Fruit fly (Drosophila melanogaster) whole organism, wandering third instar larva: Measurements from ENCODE around the gene CG10561.

Experiments used
- Abd-B ChIP-seq: fragments of >200 bp; optimal IDR thresholded peaks from 2 replicates; lab custom pipeline; 2017; ENCODE audit warnings: missing biosample characterization, missing genetic modification characterization
- CG32264 ChIP-seq: fragments of 200-800 bp; sonication (Bioruptor generic); optimal IDR thresholded peaks from 2 replicates; lab custom pipeline; 2016; ENCODE audit warnings: missing biosample characterization, missing genetic modification characterization
- CG9705 ChIP-seq: fragments of 200-800 bp; sonication (Bioruptor generic); optimal IDR thresholded peaks from 2 replicates; lab custom pipeline; 2018; ENCODE audit warnings: missing biosample characterization, mild to moderate bottlenecking, missing genetic modification characterization
- CrebA ChIP-seq: fragments of 200-800 bp; sonication (Bioruptor generic); optimal IDR thresholded peaks from 2 replicates; lab custom pipeline; 2016; ENCODE audit warnings: missing biosample characterization, mild to moderate bottlenecking, missing genetic modification characterization, borderline replicate concordance
- Dfd ChIP-seq: fragments of >200 bp; optimal IDR thresholded peaks from 2 replicates; lab custom pipeline; 2017; ENCODE audit warnings: missing biosample characterization, missing genetic modification characterization
- Dif ChIP-seq: fragments of 200-275, 200-300 bp; sonication (Bioruptor generic); optimal IDR thresholded peaks from 2 replicates; lab custom pipeline; 2018; ENCODE audit warnings: missing biosample characterization, missing genetic modification characterization; ENCODE audit not compliant: partially characterized antibody
- GATAd ChIP-seq: sonication (Bioruptor generic); optimal IDR thresholded peaks from 2 replicates; lab custom pipeline; 2016; ENCODE audit warnings: missing biosample characterization, missing genetic modification characterization
- HLH106 ChIP-seq: fragments of 200-800 bp; optimal IDR thresholded peaks from 3 replicates; lab custom pipeline; 2019; ENCODE audit warnings: missing biosample characterization, mild to moderate bottlenecking, missing genetic modification characterization, moderate library complexity
- Hnf4 ChIP-seq: fragments of 200-800 bp; sonication (Bioruptor generic); optimal IDR thresholded peaks from 2 replicates; lab custom pipeline; 2016; ENCODE audit warnings: missing biosample characterization, mild to moderate bottlenecking, missing genetic modification characterization
- Hr78 ChIP-seq: fragments of >200 bp; optimal IDR thresholded peaks from 2 replicates; lab custom pipeline; 2017; ENCODE audit warnings: missing biosample characterization, missing genetic modification characterization
- Hr83 ChIP-seq: fragments of 200-300 bp; sonication (Bioruptor generic); optimal IDR thresholded peaks from 2 replicates; lab custom pipeline; 2016; ENCODE audit warnings: missing biosample characterization, mild to moderate bottlenecking, missing genetic modification characterization, moderate library complexity; ENCODE audit not compliant: poor library complexity, severe bottlenecking
- Jra ChIP-seq: sonication (Bioruptor generic); optimal IDR thresholded peaks from 2 replicates; lab custom pipeline; 2016; ENCODE audit warnings: missing biosample characterization, missing genetic modification characterization
- Mio ChIP-seq: sonication (Bioruptor generic); optimal IDR thresholded peaks from 2 replicates; lab custom pipeline; 2016; ENCODE audit warnings: missing biosample characterization, missing genetic modification characterization
- Myc ChIP-seq: fragments of >200 bp; optimal IDR thresholded peaks from 2 replicates; lab custom pipeline; 2017
- N ChIP-seq: fragments of >200 bp; optimal IDR thresholded peaks from 2 replicates; lab custom pipeline; 2018; ENCODE audit warnings: missing biosample characterization, missing external identifiers, missing genetic modification characterization
- OdsH ChIP-seq: fragments of 200-800 bp; sonication (Bioruptor generic); optimal IDR thresholded peaks from 2 replicates; lab custom pipeline; 2016; ENCODE audit warnings: missing biosample characterization, mild to moderate bottlenecking, missing genetic modification characterization
- Rel ChIP-seq, 2 experiments: fragments of 200-800 bp; sonication (Bioruptor generic) in 1 of 2; optimal IDR thresholded peaks; 2 replicates in 1 of 2; 3 replicates in 1 of 2; lab custom pipeline; 2016 to 2019; ENCODE audit warnings: mild to moderate bottlenecking in 2 of 2, missing biosample characterization in 2 of 2, missing genetic modification characterization in 2 of 2, moderate library complexity in 1 of 2
- Sp1 ChIP-seq: fragments of 200-800 bp; sonication (Bioruptor generic); optimal IDR thresholded peaks from 3 replicates; lab custom pipeline; 2019; ENCODE audit warnings: missing biosample characterization, mild to moderate bottlenecking, missing genetic modification characterization, moderate library complexity
- Vsx2 ChIP-seq: fragments of 200-300, 225-300 bp; sonication (Bioruptor generic); optimal IDR thresholded peaks from 2 replicates; lab custom pipeline; 2018; ENCODE audit warnings: missing biosample characterization, missing genetic modification characterization; ENCODE audit not compliant: partially characterized antibody
- br ChIP-seq: fragments of 200-800 bp; sonication (Bioruptor generic); optimal IDR thresholded peaks from 2 replicates; lab custom pipeline; 2016; ENCODE audit warnings: missing biosample characterization, missing genetic modification characterization
- brk ChIP-seq: fragments of 200-800 bp; sonication (Bioruptor generic); optimal IDR thresholded peaks from 2 replicates; lab custom pipeline; 2016; ENCODE audit warnings: missing biosample characterization, mild to moderate bottlenecking, missing genetic modification characterization
- dl ChIP-seq, 2 experiments: fragments of 175-275, 200-275 bp in 1 of 2; fragments of 200-275 bp in 1 of 2; sonication (Bioruptor generic); optimal IDR thresholded peaks; lab custom pipeline; 2018; ENCODE audit warnings: mild to moderate bottlenecking in 2 of 2, missing biosample characterization in 2 of 2, missing genetic modification characterization in 2 of 2, moderate library complexity in 2 of 2; ENCODE audit not compliant: partially characterized antibody in 2 of 2, insufficient read depth in 1 of 2
- dmrt93B ChIP-seq: fragments of 200-800 bp; sonication (Bioruptor generic); optimal IDR thresholded peaks from 2 replicates; lab custom pipeline; 2018; ENCODE audit warnings: missing biosample characterization, mild to moderate bottlenecking, missing genetic modification characterization
- dsf ChIP-seq: sonication (Bioruptor generic); optimal IDR thresholded peaks from 2 replicates; lab custom pipeline; 2016; ENCODE audit warnings: missing biosample characterization, missing genetic modification characterization, borderline replicate concordance
- ey ChIP-seq: fragments of 200-800 bp; sonication (Bioruptor generic); optimal IDR thresholded peaks from 2 replicates; lab custom pipeline; 2016; ENCODE audit warnings: missing biosample characterization, missing genetic modification characterization
- foxo ChIP-seq, 2 experiments: fragments of 200-800 bp; sonication (Bioruptor generic); optimal IDR thresholded peaks; 2 replicates in 1 of 2; 3 replicates in 1 of 2; lab custom pipeline; 2016 to 2017; ENCODE audit warnings: missing biosample characterization in 2 of 2, missing genetic modification characterization in 2 of 2
- fru ChIP-seq: fragments of 200-800 bp; sonication (Bioruptor generic); optimal IDR thresholded peaks from 3 replicates; lab custom pipeline; 2016; ENCODE audit warnings: missing biosample characterization, mild to moderate bottlenecking, missing genetic modification characterization
- h ChIP-seq: fragments of 200-800 bp; sonication (Bioruptor generic); optimal IDR thresholded peaks from 3 replicates; lab custom pipeline; 2016; ENCODE audit warnings: missing biosample characterization, mild to moderate bottlenecking, missing genetic modification characterization
- jim ChIP-seq: fragments of 175-275, 200-325 bp; sonication (Bioruptor generic); optimal IDR thresholded peaks from 2 replicates; lab custom pipeline; 2016; ENCODE audit warnings: missing biosample characterization, mild to moderate bottlenecking, missing genetic modification characterization
- lola ChIP-seq: fragments of >200 bp; optimal IDR thresholded peaks from 2 replicates; lab custom pipeline; 2017; ENCODE audit warnings: missing biosample characterization, missing genetic modification characterization
- pan ChIP-seq: fragments of >200 bp; optimal IDR thresholded peaks from 2 replicates; lab custom pipeline; 2017
- psq ChIP-seq: fragments of 200-800 bp; sonication (Bioruptor generic); optimal IDR thresholded peaks from 3 replicates; lab custom pipeline; 2017; ENCODE audit warnings: missing biosample characterization, mild to moderate bottlenecking, missing genetic modification characterization, moderate library complexity
- rgr ChIP-seq: fragments of 200-800 bp; sonication (Bioruptor generic); optimal IDR thresholded peaks from 3 replicates; lab custom pipeline; 2016; ENCODE audit warnings: missing biosample characterization, mild to moderate bottlenecking, missing genetic modification characterization
- sage ChIP-seq: fragments of 200-800 bp; sonication (Bioruptor generic); optimal IDR thresholded peaks from 2 replicates; lab custom pipeline; 2016; ENCODE audit warnings: missing biosample characterization, mild to moderate bottlenecking, missing genetic modification characterization
- sv ChIP-seq: fragments of 200-800 bp; sonication (Bioruptor generic); optimal IDR thresholded peaks from 3 replicates; lab custom pipeline; 2016; ENCODE audit warnings: missing biosample characterization, missing genetic modification characterization
- tai ChIP-seq: sonication (Bioruptor generic); optimal IDR thresholded peaks from 2 replicates; lab custom pipeline; 2016; ENCODE audit warnings: missing biosample characterization, missing genetic modification characterization
- usp ChIP-seq: fragments of >200 bp; optimal IDR thresholded peaks from 2 replicates; lab custom pipeline; 2017; ENCODE audit warnings: missing biosample characterization, missing genetic modification characterization
- woc ChIP-seq: sonication (Bioruptor generic); optimal IDR thresholded peaks from 2 replicates; lab custom pipeline; 2016; ENCODE audit warnings: missing biosample characterization, mild to moderate bottlenecking, missing genetic modification characterization

The CG10561 gene

dm6 chr2L:19140984-19141262, 26.7 kb downstream of the CG10561 start:
- no peak for TF ChIP-seq usp (GFP tag; lab: Kevin White, UChicago)
- no peak for TF ChIP-seq psq
- no peak for TF ChIP-seq CG9705
- peak; percentile 15 for TF ChIP-seq OdsH (GFP tag; lab: Kevin White, UChicago)
- TF ChIP-seq pan (lab: Kevin White, UChicago), result no peak
- TF ChIP-seq Myc (lab: Kevin White, UChicago), result no peak
- TF ChIP-seq Abd-B (GFP tag; lab: Kevin White, UChicago), result no peak
- no peak for TF ChIP-seq jim (GFP tag; lab: Kevin White, UChicago)
- TF ChIP-seq rgr (GFP tag; lab: Kevin White, UChicago), result no peak
- peak; percentile 36 for TF ChIP-seq br (GFP tag; lab: Kevin White, UChicago)
- no peak for TF ChIP-seq Jra (GFP tag; lab: Kevin White, UChicago)
- no peak for TF ChIP-seq Dif (GFP tag; lab: Kevin White, UChicago)
- TF ChIP-seq woc (GFP tag; lab: Kevin White, UChicago), result no peak
- no peak for TF ChIP-seq CrebA (GFP tag; lab: Kevin White, UChicago)
- TF ChIP-seq brk (GFP tag; lab: Kevin White, UChicago), result no peak
- TF ChIP-seq Dfd, result no peak
- TF ChIP-seq h (GFP tag; lab: Kevin White, UChicago), result peak; percentile 61
- no peak for TF ChIP-seq foxo (GFP tag; optimal IDR thresholded peaks at IDR 0.05; lab: Kevin White, UChicago)
- TF ChIP-seq Hr78 (GFP tag; lab: Kevin White, UChicago), result no peak
- peak; percentile 24 for TF ChIP-seq fru
- no peak for TF ChIP-seq lola (GFP tag; lab: Kevin White, UChicago)
- TF ChIP-seq sage (GFP tag; lab: Kevin White, UChicago), result no peak
- TF ChIP-seq CG32264 (GFP tag; lab: Kevin White, UChicago), result no peak
- no peak for TF ChIP-seq tai (GFP tag; lab: Kevin White, UChicago)
- peak; percentile 47 for TF ChIP-seq ey (GFP tag; lab: Kevin White, UChicago)
- no peak for TF ChIP-seq Rel (GFP tag; optimal IDR thresholded peaks at IDR 0.05; lab: Kevin White, UChicago)
- TF ChIP-seq Rel (tag; optimal IDR thresholded peaks at IDR 0.05; lab: Kevin White, UChicago), result no peak
- no peak for TF ChIP-seq Hr83 (GFP tag; lab: Kevin White, UChicago)
- no peak for TF ChIP-seq Hnf4 (GFP tag; lab: Kevin White, UChicago)
- TF ChIP-seq dmrt93B (GFP tag; lab: Kevin White, UChicago), result peak; percentile 0
- TF ChIP-seq GATAd (GFP tag; lab: Kevin White, UChicago), result no peak
- TF ChIP-seq dsf (GFP tag; lab: Kevin White, UChicago), result no peak
- no peak for TF ChIP-seq Vsx2 (GFP tag; lab: Kevin White, UChicago)
- no peak for TF ChIP-seq Sp1
- TF ChIP-seq dl (GFP tag; optimal IDR thresholded peaks at IDR 0.05; lab: Kevin White, UChicago; ENCODE audit: insufficient read depth in 1 of 2, partially characterized antibody in 2 of 2), result no peak
- peak; percentile 48 for TF ChIP-seq sv
- TF ChIP-seq N (GFP tag; lab: Kevin White, UChicago), result no peak
- no peak for TF ChIP-seq Mio (GFP tag; lab: Kevin White, UChicago)
- peak; percentile 39 for TF ChIP-seq HLH106 (tag; lab: Kevin White, UChicago)

- TF ChIP-seq sv (peak; percentile 63), foxo (GFP tag; optimal IDR thresholded peaks at IDR 0.05; lab: Kevin White, UChicago) (peak; percentile 21 to 90), Hr78 (GFP tag; lab: Kevin White, UChicago) (no peak), brk (GFP tag; lab: Kevin White, UChicago) (peak; percentile 58), pan (lab: Kevin White, UChicago) (no peak), fru (peak; percentile 87), dmrt93B (GFP tag; lab: Kevin White, UChicago) (peak; percentile 81), Rel (GFP tag; optimal IDR thresholded peaks at IDR 0.05; lab: Kevin White, UChicago) (peak; percentile 56), Rel (tag; optimal IDR thresholded peaks at IDR 0.05; lab: Kevin White, UChicago) (peak; percentile 26), jim (GFP tag; lab: Kevin White, UChicago) (no peak), woc (GFP tag; lab: Kevin White, UChicago) (peak; percentile 77), psq (peak; percentile 79), br (GFP tag; lab: Kevin White, UChicago) (peak; percentile 89), CrebA (GFP tag; lab: Kevin White, UChicago) (peak; percentile 8), h (GFP tag; lab: Kevin White, UChicago) (peak; percentile 91), HLH106 (tag; lab: Kevin White, UChicago) (peak; percentile 91), Hr83 (GFP tag; lab: Kevin White, UChicago) (no peak), Mio (GFP tag; lab: Kevin White, UChicago) (no peak), dsf (GFP tag; lab: Kevin White, UChicago) (peak; percentile 65), CG32264 (GFP tag; lab: Kevin White, UChicago) (peak; percentile 58), Hnf4 (GFP tag; lab: Kevin White, UChicago) (peak; percentile 74), Dif (GFP tag; lab: Kevin White, UChicago) (peak; percentile 10), N (GFP tag; lab: Kevin White, UChicago) (no peak), Dfd (peak; percentile 95), Sp1 (peak; percentile 93), Vsx2 (GFP tag; lab: Kevin White, UChicago) (no peak), OdsH (GFP tag; lab: Kevin White, UChicago) (peak; percentile 88), tai (GFP tag; lab: Kevin White, UChicago) (peak; percentile 63), CG9705 (peak; percentile 81), rgr (GFP tag; lab: Kevin White, UChicago) (peak; percentile 87), ey (GFP tag; lab: Kevin White, UChicago) (peak; percentile 91), Abd-B (GFP tag; lab: Kevin White, UChicago) (no peak), lola (GFP tag; lab: Kevin White, UChicago) (no peak), GATAd (GFP tag; lab: Kevin White, UChicago) (no peak), Myc (lab: Kevin White, UChicago) (no peak), Jra (GFP tag; lab: Kevin White, UChicago) (peak; percentile 16), sage (GFP tag; lab: Kevin White, UChicago) (peak; percentile 77), dl (GFP tag; optimal IDR thresholded peaks at IDR 0.05; lab: Kevin White, UChicago; ENCODE audit: insufficient read depth in 1 of 2, partially characterized antibody in 2 of 2) (no peak), usp (GFP tag; lab: Kevin White, UChicago) (no peak)
Measured at dm6 chr2L:19141435-19142126, 27.4 kb downstream of the CG10561 start.
